Worm (Caenorhabditis elegans) whole organism, midembryonic: Measurements from ENCODE around the gene ZC449.2.

Experiments
- T22C8.4 ChIP-seq: fragments of 200-800 bp; sonication (Bioruptor generic); IDR thresholded peaks from 2 replicates; pipeline ENCODE4 v1.3.6; 2022; ENCODE audit warnings: missing genetic modification characterization, missing compliant biosample characterization
- cog-1 ChIP-seq: sonication (generic microtip); optimal IDR thresholded peaks from 2 replicates; lab custom pipeline; 2016; ENCODE audit warnings: missing genetic modification characterization, missing compliant biosample characterization
- flt-1 ChIP-seq: fragments of 200-800 bp; sonication (Bioruptor generic); IDR thresholded peaks from 2 replicates; pipeline ENCODE4 v1.3.6; 2022; ENCODE audit warnings: missing genetic modification characterization, missing compliant biosample characterization
- klf-2 ChIP-seq: fragments of 200-800 bp; sonication (Bioruptor generic); conservative IDR thresholded peaks from 2 replicates; pipeline ENCODE4 v1.3.6; 2022; ENCODE audit warnings: missing genetic modification reagents, missing genetic modification characterization, missing compliant biosample characterization
- med-1 ChIP-seq: sonication (generic microtip); optimal IDR thresholded peaks from 2 replicates; lab custom pipeline; 2017; ENCODE audit warnings: missing genetic modification characterization, mild to moderate bottlenecking, missing compliant biosample characterization, antibody characterized with exemption, missing genetic modification reagents; ENCODE audit not compliant: insufficient read depth
- ztf-23 ChIP-seq: fragments of 200-800 bp; sonication (Bioruptor generic); IDR thresholded peaks from 2 replicates; pipeline ENCODE4 v1.3.6; 2022; ENCODE audit warnings: missing genetic modification reagents, missing genetic modification characterization, missing compliant biosample characterization

ZC449.2 gene

DNA sequence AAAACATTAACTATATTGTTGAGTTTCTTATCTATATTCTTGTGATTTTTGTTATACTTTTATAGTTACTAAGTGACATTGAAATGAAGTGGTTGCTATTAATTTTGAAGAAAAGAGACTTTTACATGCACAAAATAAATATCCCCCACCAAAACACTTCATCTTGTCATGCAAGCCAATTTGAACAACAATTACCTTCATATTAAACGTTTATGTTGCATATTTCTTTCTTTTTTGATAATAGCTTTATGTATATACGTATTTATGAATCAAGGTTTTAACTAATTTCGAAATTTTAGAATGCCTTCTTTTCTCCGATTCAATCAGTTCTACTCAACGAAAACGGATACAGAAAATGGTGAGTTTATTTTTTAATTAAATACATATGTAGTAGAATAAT, 46.7 kb downstream of the ZC449.2 start, which contains the start of gene clc-7:
clc-7 (plus strand) TSS at position 301 of the 400 bp plus-strand sequence.
- TF ChIP-seq ztf-23 (GFP tag; lab: Robert Waterston, UW): no peak
- TF ChIP-seq flt-1 (GFP tag; lab: Robert Waterston, UW): no peak
- TF ChIP-seq klf-2 (GFP tag; lab: Robert Waterston, UW): no peak

DNA sequence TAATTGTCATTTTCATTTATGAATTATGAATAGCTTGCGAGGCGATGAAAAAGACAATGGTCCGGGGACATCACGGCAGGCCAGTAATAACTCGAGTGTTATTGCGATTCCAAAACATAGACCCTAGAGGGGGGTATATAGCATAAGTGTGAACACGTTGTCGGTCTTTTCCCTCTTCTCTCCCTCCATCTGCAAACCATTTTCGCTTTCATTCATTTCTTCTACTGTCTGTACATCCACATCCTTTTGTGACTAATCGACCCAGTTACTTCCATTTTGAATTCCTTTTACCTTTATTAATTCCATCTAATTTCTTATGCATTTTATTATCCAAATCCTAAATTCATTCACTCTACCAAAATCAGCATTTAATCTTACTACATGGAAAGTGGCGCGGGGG, 49.9 kb downstream of the ZC449.2 start:
- peak; percentile 14 for TF ChIP-seq cog-1 (tag; lab: Kevin White, UChicago)
- TF ChIP-seq T22C8.4: no peak
- TF ChIP-seq med-1: no peak
